Worm (Caenorhabditis elegans) whole organism, L1 larva: ENCODE results near the gene lact-7.

Experiments used
- alr-1 ChIP-seq: fragments of 200-800 bp; sonication (Bioruptor generic); optimal IDR thresholded peaks from 2 replicates; lab custom pipeline; 2018; ENCODE audit warnings: borderline replicate concordance, mild to moderate bottlenecking, missing genetic modification characterization, missing compliant biosample characterization
- aly-2 ChIP-seq: fragments of 150-350 bp; optimal IDR thresholded peaks from 2 replicates; lab custom pipeline; 2014; ENCODE audit warnings: missing biosample characterization, missing genetic modification characterization
- ama-1 ChIP-seq: fragments of 150-350 bp; optimal IDR thresholded peaks from 2 replicates; lab custom pipeline; 2014
- blmp-1 ChIP-seq: fragments of 150-350 bp; optimal IDR thresholded peaks from 2 replicates; lab custom pipeline; 2014; ENCODE audit warnings: missing biosample characterization, missing genetic modification characterization
- ceh-8 ChIP-seq: fragments of 200-800 bp; sonication (Bioruptor generic); optimal IDR thresholded peaks from 2 replicates; lab custom pipeline; 2018; ENCODE audit warnings: mild to moderate bottlenecking, missing genetic modification characterization, moderate library complexity, missing compliant biosample characterization
- ceh-82 ChIP-seq, 3 experiments: fragments of 150-350 bp in 1 of 3; sonication (generic microtip) in 2 of 3; optimal IDR thresholded peaks; 2 replicates each; lab custom pipeline; 2014 to 2017; ENCODE audit warnings: missing biosample characterization in 3 of 3, missing genetic modification characterization in 3 of 3
- dsc-1 ChIP-seq: sonication (generic microtip); optimal IDR thresholded peaks from 2 replicates; lab custom pipeline; 2016; ENCODE audit warnings: mild to moderate bottlenecking, missing genetic modification characterization, missing compliant biosample characterization
- efl-1 ChIP-seq, 4 experiments: fragments of 150-350 bp; optimal IDR thresholded peaks in 3 of 4; peaks in 1 of 4; 1 replicate in 1 of 4; 2 replicates in 3 of 4; lab custom pipeline; 2014; ENCODE audit warnings: missing biosample characterization in 2 of 4, missing genetic modification characterization in 2 of 4, missing genetic modification reagents in 2 of 4
- egl-13 ChIP-seq: sonication (generic microtip); optimal IDR thresholded peaks from 2 replicates; lab custom pipeline; 2016; ENCODE audit warnings: missing genotype, missing genetic modification reagents, missing genetic modification characterization, missing compliant biosample characterization
- elt-2 ChIP-seq: sonication (generic microtip); optimal IDR thresholded peaks from 2 replicates; lab custom pipeline; 2016; ENCODE audit warnings: missing genetic modification characterization, mild to moderate bottlenecking, inconsistent platforms, missing compliant biosample characterization, missing genetic modification reagents
- elt-3 ChIP-seq, 6 experiments: fragments of 150-350 bp in 1 of 6; sonication (generic microtip); optimal IDR thresholded peaks; 2 replicates each; lab custom pipeline; 2017 to 2018; ENCODE audit warnings: missing biosample characterization in 6 of 6, missing genetic modification characterization in 6 of 6, inconsistent platforms in 1 of 6
- ets-5 ChIP-seq: fragments of 200-800 bp; sonication (Bioruptor generic); IDR thresholded peaks from 2 replicates; pipeline ENCODE4 v1.3.6; 2022; ENCODE audit warnings: missing genetic modification characterization, missing compliant biosample characterization
- fkh-8 ChIP-seq: sonication (generic microtip); optimal IDR thresholded peaks from 2 replicates; lab custom pipeline; 2016; ENCODE audit warnings: mild to moderate bottlenecking, missing genetic modification characterization, missing compliant biosample characterization
- grh-1 ChIP-seq: fragments of 200-800 bp; sonication (Bioruptor generic); IDR thresholded peaks from 2 replicates; pipeline ENCODE4 v1.3.6; 2022; ENCODE audit warnings: missing genetic modification reagents, missing genetic modification characterization, missing compliant biosample characterization
- hlh-4 ChIP-seq: sonication (generic microtip); optimal IDR thresholded peaks from 2 replicates; lab custom pipeline; 2016; ENCODE audit warnings: mild to moderate bottlenecking, missing genetic modification characterization, missing compliant biosample characterization
- jun-1 ChIP-seq: fragments of 150-350 bp; optimal IDR thresholded peaks from 2 replicates; lab custom pipeline; 2014; ENCODE audit warnings: missing biosample characterization, missing genetic modification reagents, missing genetic modification characterization
- lin-13 ChIP-seq: fragments of 150-350 bp; optimal IDR thresholded peaks from 2 replicates; lab custom pipeline; 2014; ENCODE audit warnings: missing biosample characterization, missing genetic modification reagents, missing genetic modification characterization
- lin-14 ChIP-seq: fragments of 200-800 bp; sonication (Bioruptor generic); optimal IDR thresholded peaks from 2 replicates; lab custom pipeline; 2018; ENCODE audit warnings: mild to moderate bottlenecking, missing genetic modification characterization, moderate library complexity, missing compliant biosample characterization
- lin-35 ChIP-seq, 2 experiments: fragments of 150-350 bp; optimal IDR thresholded peaks; 2 replicates each; lab custom pipeline; 2014; ENCODE audit warnings: missing biosample characterization in 2 of 2, missing genetic modification characterization in 2 of 2, missing genetic modification reagents in 2 of 2
- lsy-2 ChIP-seq, 2 experiments: fragments of 150-350 bp; optimal IDR thresholded peaks; 2 replicates each; lab custom pipeline; 2014; ENCODE audit warnings: missing biosample characterization in 2 of 2, missing genetic modification characterization in 2 of 2
- mab-9 ChIP-seq: fragments of 200-800 bp; sonication (Bioruptor generic); IDR thresholded peaks from 2 replicates; pipeline ENCODE4 v1.3.6; 2022; ENCODE audit warnings: missing genetic modification reagents, missing genetic modification characterization, missing compliant biosample characterization
- nhr-12 ChIP-seq: sonication (generic microtip); optimal IDR thresholded peaks from 2 replicates; lab custom pipeline; 2017; ENCODE audit warnings: missing biosample characterization, missing genetic modification characterization
- nhr-19 ChIP-seq: fragments of 200-800 bp; sonication (Bioruptor generic); conservative IDR thresholded peaks from 2 replicates; pipeline ENCODE4 v1.3.6; 2022; ENCODE audit warnings: missing genetic modification characterization, missing compliant biosample characterization
- nhr-28 ChIP-seq: fragments of 150-350 bp; optimal IDR thresholded peaks from 2 replicates; lab custom pipeline; 2014; ENCODE audit warnings: missing biosample characterization, missing genetic modification characterization
- nhr-47 ChIP-seq: sonication (generic microtip); optimal IDR thresholded peaks from 2 replicates; lab custom pipeline; 2016; ENCODE audit warnings: mild to moderate bottlenecking, missing genetic modification characterization, moderate library complexity, missing compliant biosample characterization
- nhr-85 ChIP-seq: sonication (generic microtip); peaks from one replicate; lab custom pipeline; 2016; ENCODE audit warnings: missing genetic modification characterization, inconsistent platforms, missing compliant biosample characterization
- nhr-90 ChIP-seq: sonication (generic microtip); optimal IDR thresholded peaks from 2 replicates; lab custom pipeline; 2016; ENCODE audit warnings: mild to moderate bottlenecking, missing genetic modification characterization, missing compliant biosample characterization; ENCODE audit not compliant: poor library complexity
- pax-3 ChIP-seq: fragments of 200-800 bp; sonication (Bioruptor generic); optimal IDR thresholded peaks from 2 replicates; lab custom pipeline; 2018; ENCODE audit warnings: mild to moderate bottlenecking, missing genetic modification characterization, moderate library complexity, missing compliant biosample characterization
- pqm-1 ChIP-seq: sonication (generic microtip); optimal IDR thresholded peaks from 3 replicates; lab custom pipeline; 2017; ENCODE audit warnings: missing biosample characterization, missing genetic modification characterization
- rnt-1 ChIP-seq: sonication (generic microtip); optimal IDR thresholded peaks from 2 replicates; lab custom pipeline; 2016; ENCODE audit warnings: mild to moderate bottlenecking, missing genetic modification characterization, moderate library complexity, missing compliant biosample characterization
- snpc-4 ChIP-seq: fragments of 150-350 bp; optimal IDR thresholded peaks from 2 replicates; lab custom pipeline; 2014; ENCODE audit warnings: missing biosample characterization, missing genetic modification characterization
- sup-37 ChIP-seq: fragments of 200-800 bp; sonication (Bioruptor generic); optimal IDR thresholded peaks from 2 replicates; lab custom pipeline; 2018; ENCODE audit warnings: mild to moderate bottlenecking, missing genetic modification characterization, missing compliant biosample characterization
- swsn-7 ChIP-seq: sonication (generic microtip); optimal IDR thresholded peaks from 2 replicates; lab custom pipeline; 2016; ENCODE audit warnings: missing genetic modification characterization, missing compliant biosample characterization
- unc-30 ChIP-seq: sonication (generic microtip); optimal IDR thresholded peaks from 2 replicates; lab custom pipeline; 2017; ENCODE audit warnings: missing biosample characterization, missing genetic modification characterization
- unc-62 ChIP-seq: fragments of 150-350 bp; optimal IDR thresholded peaks from 2 replicates; lab custom pipeline; 2014; ENCODE audit warnings: missing biosample characterization, missing genetic modification reagents, missing genetic modification characterization
- zip-4 ChIP-seq: fragments of 200-800 bp; sonication (Bioruptor generic); optimal IDR thresholded peaks from 2 replicates; lab custom pipeline; 2018; ENCODE audit warnings: mild to moderate bottlenecking, missing genetic modification characterization, moderate library complexity, missing compliant biosample characterization
- ztf-11 ChIP-seq, 2 experiments: sonication (generic microtip); optimal IDR thresholded peaks; 2 replicates each; lab custom pipeline; 2016 to 2017; ENCODE audit warnings: missing genetic modification characterization in 2 of 2, missing biosample characterization in 1 of 2, missing compliant biosample characterization in 1 of 2
- ztf-4 ChIP-seq: fragments of 150-350 bp; optimal IDR thresholded peaks from 2 replicates; lab custom pipeline; 2014; ENCODE audit warnings: missing biosample characterization, missing genetic modification characterization

Gene lact-7

ce11 chrX:11791364-11792221, 32.7 kb downstream of the lact-7 start (continued):
- TF ChIP-seq elt-3 (tag; optimal IDR thresholded peaks at IDR 0.05; lab: Kevin White, UChicago) = peak in 2 of 6 experiments; percentile 3 to 23
- TF ChIP-seq nhr-47 (tag; lab: Kevin White, UChicago) = no peak
- TF ChIP-seq rnt-1 = no peak
- TF ChIP-seq grh-1 (GFP tag; lab: Robert Waterston, UW) = no peak
- peak; percentile 19 for TF ChIP-seq lin-14 (GFP tag; lab: Kevin White, UChicago)
- TF ChIP-seq ama-1 (lab: Kevin White, UChicago) = no peak
- TF ChIP-seq blmp-1 = no peak
- no peak for TF ChIP-seq egl-13 (tag; lab: Kevin White, UChicago)
- TF ChIP-seq lsy-2 (tag; optimal IDR thresholded peaks at IDR 0.05; lab: Kevin White, UChicago) = no peak
- TF ChIP-seq snpc-4 = peak; percentile 29
- TF ChIP-seq ztf-11 (tag; optimal IDR thresholded peaks at IDR 0.05; lab: Kevin White, UChicago) = no peak
- TF ChIP-seq pqm-1 (tag; lab: Kevin White, UChicago) = peak; percentile 11
- no peak for TF ChIP-seq ets-5 (GFP tag; lab: Robert Waterston, UW)
- peak in 1 of 2 experiments; percentile 57 for TF ChIP-seq lin-35 (GFP tag; optimal IDR thresholded peaks at IDR 0.05; lab: Kevin White, UChicago)
- TF ChIP-seq nhr-28 = no peak
- no peak for TF ChIP-seq ceh-8 (GFP tag; lab: Kevin White, UChicago)
- no peak for TF ChIP-seq dsc-1 (tag; lab: Kevin White, UChicago)
- TF ChIP-seq nhr-12 (tag; lab: Kevin White, UChicago) = no peak
- no peak for TF ChIP-seq alr-1 (tag; lab: Kevin White, UChicago)
- no peak for TF ChIP-seq swsn-7 (tag; lab: Kevin White, UChicago)
- peak; percentile 16 for TF ChIP-seq nhr-90 (tag; lab: Kevin White, UChicago)
- peak; percentile 77 for TF ChIP-seq zip-4 (GFP tag; lab: Kevin White, UChicago)
- no peak for TF ChIP-seq aly-2 (tag; lab: Kevin White, UChicago)
- TF ChIP-seq mab-9 (GFP tag; lab: Robert Waterston, UW) = no peak
- peak in 1 of 2 experiments; percentile 45 for TF ChIP-seq efl-1 (optimal IDR thresholded peaks at IDR 0.05; lab: Kevin White, UChicago)
- peak; percentile 5 to 47 for TF ChIP-seq efl-1 (GFP tag; optimal IDR thresholded peaks at IDR 0.05 in 1 of 2; lab: Kevin White, UChicago)
- peak in 2 of 3 experiments; percentile 47 to 48 for TF ChIP-seq ceh-82 (tag; optimal IDR thresholded peaks at IDR 0.05; lab: Kevin White, UChicago)
- TF ChIP-seq jun-1 (tag; lab: Kevin White, UChicago) = peak; percentile 77
- no peak for TF ChIP-seq pax-3 (tag; lab: Kevin White, UChicago)
- TF ChIP-seq nhr-19 (GFP tag; lab: Robert Waterston, UW) = no peak
- TF ChIP-seq lin-13 = no peak
- TF ChIP-seq, all 84 proteins: peak for 22

- TF ChIP-seq nhr-85 (tag; lab: Kevin White, UChicago) (no peak), sup-37 (GFP tag; lab: Kevin White, UChicago) (no peak), lin-35 (GFP tag; optimal IDR thresholded peaks at IDR 0.05; lab: Kevin White, UChicago) (peak in 1 of 2 experiments; percentile 41), hlh-4 (tag; lab: Kevin White, UChicago) (no peak), fkh-8 (tag; lab: Kevin White, UChicago) (no peak), unc-62 (GFP tag; lab: Kevin White, UChicago) (no peak), unc-30 (tag; lab: Kevin White, UChicago) (no peak), ztf-4 (no peak), ama-1 (lab: Kevin White, UChicago) (no peak), elt-2 (tag; lab: Kevin White, UChicago) (peak; percentile 78)
Observed at ce11 chrX:11792730-11793129, 33.8 kb downstream of the lact-7 start.
